Worm (Caenorhabditis elegans): ENCODE data around the gene F41E7.2.

DNA sequence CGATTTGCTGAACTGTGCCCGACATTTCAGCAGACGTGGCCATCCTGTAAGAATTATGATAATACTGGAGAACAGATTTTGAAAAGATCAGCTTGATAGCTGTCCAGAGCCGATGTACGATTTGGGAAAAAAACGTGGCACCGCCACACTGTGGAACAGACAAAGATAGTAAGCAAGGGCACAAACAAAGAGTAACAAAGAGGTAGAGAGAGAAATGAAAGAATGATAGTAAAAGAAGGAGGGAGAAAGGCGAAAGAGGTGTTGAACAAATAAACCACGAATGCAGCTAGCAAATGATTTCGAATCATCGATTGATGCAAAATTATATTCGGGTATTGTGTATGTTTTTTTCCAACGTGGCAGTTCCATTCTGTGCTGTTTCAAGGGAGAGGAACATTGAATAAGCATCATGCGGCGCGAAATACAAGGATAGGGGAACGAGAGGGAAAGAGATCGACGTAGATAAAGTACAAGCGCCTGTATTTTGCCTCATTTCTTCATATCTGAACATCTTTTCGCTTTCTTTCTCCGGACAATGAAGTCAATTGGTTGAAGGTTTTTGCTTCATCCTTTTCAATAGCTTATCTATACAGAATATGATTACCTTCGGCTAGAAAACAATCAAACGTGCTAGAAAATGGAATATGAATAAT, 45.3 kb upstream of the F41E7.2 start, which contains the start of gene C14H10.3:
- no peak for TF ChIP-seq him-1 (tag; optimal IDR thresholded peaks at IDR 0.05)
- TF ChIP-seq dao-5 (tag; optimal IDR thresholded peaks at IDR 0.05) = no peak

Measured in whole organism, L4/young adult.